Fruit fly (Drosophila melanogaster) whole organism, prepupa: Measurements from ENCODE around the gene lbl.

Source experiments
- Blimp-1 ChIP-seq: fragments of 200-800 bp; sonication (Bioruptor generic); optimal IDR thresholded peaks from 3 replicates; lab custom pipeline; 2017; ENCODE audit warnings: missing biosample characterization, missing genetic modification characterization, mild to moderate bottlenecking, moderate library complexity, missing genetic modification reagents
- CG10631 ChIP-seq: fragments of 200-800 bp; sonication (Bioruptor generic); optimal IDR thresholded peaks from 2 replicates; lab custom pipeline; 2016; ENCODE audit warnings: missing biosample characterization, missing genetic modification characterization
- CG10669 ChIP-seq: fragments of 200-800 bp; sonication (Bioruptor generic); optimal IDR thresholded peaks from 3 replicates; lab custom pipeline; 2018; ENCODE audit warnings: missing biosample characterization, mild to moderate bottlenecking, missing genetic modification characterization, moderate library complexity
- CG11294 ChIP-seq: fragments of 200-800 bp; sonication (Bioruptor generic); IDR thresholded peaks from 2 replicates; pipeline ENCODE4 v1.3.6; 2022; ENCODE audit warnings: missing biosample characterization, missing genetic modification characterization
- CG11762 ChIP-seq: fragments of 200-800 bp; sonication (Bioruptor generic); optimal IDR thresholded peaks from 3 replicates; lab custom pipeline; 2016; ENCODE audit warnings: missing biosample characterization, missing genetic modification characterization; ENCODE audit not compliant: insufficient read depth
- CG11902 ChIP-seq: fragments of 200-800 bp; sonication (Bioruptor generic); optimal IDR thresholded peaks from 3 replicates; lab custom pipeline; 2016; ENCODE audit warnings: missing biosample characterization, missing genetic modification characterization
- CG15336 ChIP-seq: fragments of 200-800 bp; sonication (Bioruptor generic); IDR thresholded peaks from 2 replicates; pipeline ENCODE4 v1.3.6; 2022; ENCODE audit warnings: missing biosample characterization, missing genetic modification characterization
- CG1621 ChIP-seq: fragments of 200-800 bp; sonication (Bioruptor generic); optimal IDR thresholded peaks from 3 replicates; lab custom pipeline; 2018; ENCODE audit warnings: missing biosample characterization, mild to moderate bottlenecking, missing genetic modification characterization
- CG3032 ChIP-seq: fragments of 200-800 bp; optimal IDR thresholded peaks from 2 replicates; lab custom pipeline; 2019; ENCODE audit warnings: missing biosample characterization, mild to moderate bottlenecking, missing genetic modification characterization, moderate library complexity
- CG31627 ChIP-seq: fragments of 200-800 bp; sonication (Bioruptor generic); optimal IDR thresholded peaks from 3 replicates; lab custom pipeline; 2016; ENCODE audit warnings: missing biosample characterization, missing genetic modification characterization
- CG32006 ChIP-seq: fragments of 200-800 bp; sonication (Bioruptor generic); optimal IDR thresholded peaks from 3 replicates; lab custom pipeline; 2017; ENCODE audit warnings: missing biosample characterization, mild to moderate bottlenecking, missing genetic modification characterization
- CG6163 ChIP-seq: fragments of 200-800 bp; sonication (Bioruptor generic); IDR thresholded peaks from 3 replicates; pipeline ENCODE4 v1.3.6; 2022; ENCODE audit warnings: missing biosample characterization, missing genetic modification characterization
- CG6792 ChIP-seq: fragments of 200-800 bp; sonication (Bioruptor generic); optimal IDR thresholded peaks from 3 replicates; lab custom pipeline; 2016; ENCODE audit warnings: missing biosample characterization, missing genetic modification characterization
- CG6808 ChIP-seq: fragments of 200-800 bp; sonication (Bioruptor generic); optimal IDR thresholded peaks from 3 replicates; lab custom pipeline; 2017; ENCODE audit warnings: missing biosample characterization, missing genetic modification characterization, mild to moderate bottlenecking, moderate library complexity, missing genetic modification reagents
- CG6854 ChIP-seq: fragments of 200-800 bp; sonication (Bioruptor generic); optimal IDR thresholded peaks from 2 replicates; lab custom pipeline; 2017; ENCODE audit warnings: missing biosample characterization, mild to moderate bottlenecking, missing genetic modification characterization
- CG7368 ChIP-seq: fragments of 200-800 bp; sonication (Bioruptor generic); optimal IDR thresholded peaks from 3 replicates; lab custom pipeline; 2016; ENCODE audit warnings: missing biosample characterization, missing genetic modification characterization
- CG8119 ChIP-seq: fragments of 200-800 bp; sonication (Bioruptor generic); IDR thresholded peaks from 3 replicates; pipeline ENCODE4 v1.3.6; 2022; ENCODE audit warnings: missing biosample characterization, missing genetic modification characterization
- CG8319 ChIP-seq: fragments of 200-800 bp; sonication (Bioruptor generic); optimal IDR thresholded peaks from 3 replicates; lab custom pipeline; 2016; ENCODE audit warnings: missing biosample characterization, missing genetic modification characterization
- CG8632 ChIP-seq: fragments of 200-800 bp; sonication (Bioruptor generic); optimal IDR thresholded peaks from 3 replicates; lab custom pipeline; 2016; ENCODE audit warnings: missing biosample characterization, missing genetic modification characterization
- CG9139 ChIP-seq: fragments of 200-800 bp; sonication (Bioruptor generic); optimal IDR thresholded peaks from 3 replicates; lab custom pipeline; 2017; ENCODE audit warnings: missing biosample characterization, mild to moderate bottlenecking, missing genetic modification characterization
- Eip75B ChIP-seq: fragments of 200-800 bp; sonication (Bioruptor generic); optimal IDR thresholded peaks from 3 replicates; lab custom pipeline; 2016; ENCODE audit warnings: missing biosample characterization, missing genetic modification characterization
- Eip78C ChIP-seq: fragments of 200-800 bp; sonication (Bioruptor generic); peaks from one replicate; lab custom pipeline; 2016; ENCODE audit warnings: missing biosample characterization, missing genetic modification characterization
- Ets21C ChIP-seq: fragments of 200-800 bp; sonication (Bioruptor generic); optimal IDR thresholded peaks from 3 replicates; lab custom pipeline; 2016; ENCODE audit warnings: missing biosample characterization, missing genetic modification characterization
- Gug ChIP-seq: fragments of 200-800 bp; sonication (Bioruptor generic); IDR thresholded peaks from 2 replicates; pipeline ENCODE4 v1.3.6; 2022; ENCODE audit warnings: missing biosample characterization, missing genetic modification characterization
- Hr38 ChIP-seq: sonication (Bioruptor generic); optimal IDR thresholded peaks from 2 replicates; lab custom pipeline; 2016; ENCODE audit warnings: missing biosample characterization, missing genetic modification characterization
- Hr39 ChIP-seq: fragments of 200-800 bp; sonication (Bioruptor generic); optimal IDR thresholded peaks from 2 replicates; lab custom pipeline; 2016; ENCODE audit warnings: missing biosample characterization, missing genetic modification characterization
- Hr4 ChIP-seq: fragments of 200-800 bp; sonication (Bioruptor generic); optimal IDR thresholded peaks from 3 replicates; lab custom pipeline; 2016; ENCODE audit warnings: missing biosample characterization, missing genetic modification characterization
- Met ChIP-seq: fragments of 200-800 bp; sonication (Bioruptor generic); optimal IDR thresholded peaks from 3 replicates; lab custom pipeline; 2016; ENCODE audit warnings: missing biosample characterization, missing genetic modification characterization
- Smox ChIP-seq: fragments of 200-800 bp; sonication (Bioruptor generic); optimal IDR thresholded peaks from 3 replicates; lab custom pipeline; 2016; ENCODE audit warnings: missing biosample characterization, missing genetic modification characterization
- achi ChIP-seq: fragments of 200-800 bp; sonication (Bioruptor generic); optimal IDR thresholded peaks from 3 replicates; lab custom pipeline; 2016; ENCODE audit warnings: missing biosample characterization, missing genetic modification characterization
- cyc ChIP-seq: fragments of 200-800 bp; sonication (Bioruptor generic); optimal IDR thresholded peaks from 3 replicates; lab custom pipeline; 2016; ENCODE audit warnings: missing biosample characterization, missing genetic modification characterization
- dac ChIP-seq: fragments of 200-800 bp; sonication (Bioruptor generic); optimal IDR thresholded peaks from 2 replicates; lab custom pipeline; 2017; ENCODE audit warnings: missing biosample characterization, mild to moderate bottlenecking, missing genetic modification characterization
- eg ChIP-seq: fragments of 200-800 bp; sonication (Bioruptor generic); IDR thresholded peaks from 3 replicates; pipeline ENCODE4 v1.3.6; 2022; ENCODE audit warnings: missing biosample characterization, missing genetic modification characterization
- esn ChIP-seq: fragments of 200-800 bp; sonication (Bioruptor generic); optimal IDR thresholded peaks from 2 replicates; lab custom pipeline; 2016; ENCODE audit warnings: missing biosample characterization, mild to moderate bottlenecking, missing genetic modification characterization, moderate library complexity
- fd85E ChIP-seq: fragments of 200-800 bp; sonication (Bioruptor generic); optimal IDR thresholded peaks from 3 replicates; lab custom pipeline; 2016; ENCODE audit warnings: missing biosample characterization, missing genetic modification characterization
- fkh ChIP-seq: fragments of 200-800 bp; sonication (Bioruptor generic); optimal IDR thresholded peaks from 3 replicates; lab custom pipeline; 2017; ENCODE audit warnings: missing biosample characterization, mild to moderate bottlenecking, missing genetic modification characterization, moderate library complexity
- lz ChIP-seq: fragments of 200-800 bp; sonication (Bioruptor generic); optimal IDR thresholded peaks from 3 replicates; lab custom pipeline; 2016; ENCODE audit warnings: missing biosample characterization, missing genetic modification characterization
- net ChIP-seq: fragments of 200-800 bp; sonication (Bioruptor generic); optimal IDR thresholded peaks from 3 replicates; lab custom pipeline; 2016; ENCODE audit warnings: missing biosample characterization, missing genetic modification characterization
- pdm3 ChIP-seq: fragments of 200-800 bp; sonication (Bioruptor generic); optimal IDR thresholded peaks from 3 replicates; lab custom pipeline; 2016; ENCODE audit warnings: missing biosample characterization, missing genetic modification characterization
- salr ChIP-seq, 2 experiments: fragments of 200-800 bp; sonication (Bioruptor generic); optimal IDR thresholded peaks; 3 replicates each; lab custom pipeline; 2016 to 2018; ENCODE audit warnings: missing biosample characterization in 2 of 2, missing genetic modification characterization in 2 of 2, mild to moderate bottlenecking in 1 of 2
- spab ChIP-seq: fragments of 200-800 bp; sonication (Bioruptor generic); optimal IDR thresholded peaks from 2 replicates; lab custom pipeline; 2017; ENCODE audit warnings: missing biosample characterization, mild to moderate bottlenecking, missing genetic modification characterization, missing genetic modification reagents
- ss ChIP-seq, 2 experiments: fragments of 200-800 bp; sonication (Bioruptor generic); optimal IDR thresholded peaks; 2 replicates in 1 of 2; 3 replicates in 1 of 2; lab custom pipeline; 2017 to 2018; ENCODE audit warnings: mild to moderate bottlenecking in 2 of 2, missing biosample characterization in 2 of 2, missing genetic modification characterization in 2 of 2, moderate library complexity in 1 of 2
- svp ChIP-seq: fragments of 200-800 bp; sonication (Bioruptor generic); peaks from one replicate; lab custom pipeline; 2016; ENCODE audit warnings: missing biosample characterization, missing genetic modification characterization
- vri ChIP-seq: fragments of 200-800 bp; sonication (Bioruptor generic); optimal IDR thresholded peaks from 3 replicates; lab custom pipeline; 2016; ENCODE audit warnings: missing biosample characterization, mild to moderate bottlenecking, missing genetic modification characterization

The lbl gene

dm6 chr3R:21390959-21391358 is 43.0 kb downstream of the lbl start:
- TF ChIP-seq vri (GFP tag; lab: Kevin White, UChicago): no peak
- no peak for TF ChIP-seq salr (GFP tag; optimal IDR thresholded peaks at IDR 0.05; lab: Kevin White, UChicago)
- no peak for TF ChIP-seq Ets21C (GFP tag; lab: Kevin White, UChicago)
- no peak for TF ChIP-seq Hr39
- no peak for TF ChIP-seq Hr38 (GFP tag; lab: Kevin White, UChicago)
- TF ChIP-seq CG6792 (GFP tag; lab: Kevin White, UChicago): no peak
- TF ChIP-seq dac (GFP tag; lab: Kevin White, UChicago): no peak
- TF ChIP-seq CG11762 (GFP tag; lab: Kevin White, UChicago): no peak
- no peak for TF ChIP-seq CG11294
- TF ChIP-seq CG9139 (GFP tag; lab: Kevin White, UChicago): no peak
- TF ChIP-seq fkh (GFP tag; lab: Kevin White, UChicago): no peak
- no peak for TF ChIP-seq achi (GFP tag; lab: Kevin White, UChicago)
- no peak for TF ChIP-seq net (GFP tag; lab: Kevin White, UChicago)
- no peak for TF ChIP-seq CG8119
- no peak for TF ChIP-seq CG7368 (GFP tag; lab: Kevin White, UChicago)
- no peak for TF ChIP-seq CG6854 (GFP tag; lab: Kevin White, UChicago)
- no peak for TF ChIP-seq CG6163 (GFP tag; lab: Robert Waterston, UW)
- no peak for TF ChIP-seq CG8319 (GFP tag; lab: Kevin White, UChicago)
- no peak for TF ChIP-seq esn (GFP tag; lab: Kevin White, UChicago)
- TF ChIP-seq, all 60 proteins: peak for 0

DNA sequence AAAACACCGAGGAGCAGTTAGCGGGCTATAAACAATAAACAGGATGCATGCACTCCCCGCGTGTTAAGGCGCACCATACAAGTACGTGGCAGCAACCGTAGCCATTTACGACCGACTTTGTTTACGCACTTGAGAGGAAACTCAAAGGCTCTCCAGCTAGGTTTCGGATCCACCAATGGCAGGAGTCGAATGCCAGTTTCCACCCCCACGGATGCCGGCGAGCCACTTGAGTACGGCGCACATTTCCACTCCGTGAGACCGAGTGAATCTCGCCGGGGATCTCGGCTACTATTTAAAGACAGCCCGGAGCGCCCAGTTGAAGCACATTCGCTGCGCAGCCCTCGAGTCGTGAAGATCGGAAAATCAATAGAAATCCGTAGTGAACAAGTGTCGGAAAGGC is 45.4 kb downstream of the lbl start, which contains the start of gene bap:
TSS of gene bap (plus strand) at position 317 of the 400 bp plus-strand sequence.
- no peak for TF ChIP-seq spab (GFP tag; lab: Kevin White, UChicago)
- TF ChIP-seq Eip78C (GFP tag; lab: Kevin White, UChicago): no peak

- TF ChIP-seq CG15336: no peak
- TF ChIP-seq fkh (GFP tag; lab: Kevin White, UChicago): no peak
- no peak for TF ChIP-seq CG7368 (GFP tag; lab: Kevin White, UChicago)
- no peak for TF ChIP-seq Met (GFP tag; lab: Kevin White, UChicago)
- no peak for TF ChIP-seq CG3032 (tag; lab: Kevin White, UChicago)
- TF ChIP-seq CG1621 (tag; lab: Kevin White, UChicago): no peak
- no peak for TF ChIP-seq CG11294
- no peak for TF ChIP-seq svp (GFP tag; lab: Kevin White, UChicago)
- no peak for TF ChIP-seq Gug (GFP tag; lab: Robert Waterston, UW)
- no peak for TF ChIP-seq spab (GFP tag; lab: Kevin White, UChicago)
- TF ChIP-seq Smox: no peak
- TF ChIP-seq Blimp-1: no peak
- TF ChIP-seq fd85E (GFP tag; lab: Kevin White, UChicago): no peak
- no peak for TF ChIP-seq pdm3 (GFP tag; lab: Kevin White, UChicago)
Measured at dm6 chr3R:21387356-21387980, 46.5 kb downstream of the lbl start.

DNA sequence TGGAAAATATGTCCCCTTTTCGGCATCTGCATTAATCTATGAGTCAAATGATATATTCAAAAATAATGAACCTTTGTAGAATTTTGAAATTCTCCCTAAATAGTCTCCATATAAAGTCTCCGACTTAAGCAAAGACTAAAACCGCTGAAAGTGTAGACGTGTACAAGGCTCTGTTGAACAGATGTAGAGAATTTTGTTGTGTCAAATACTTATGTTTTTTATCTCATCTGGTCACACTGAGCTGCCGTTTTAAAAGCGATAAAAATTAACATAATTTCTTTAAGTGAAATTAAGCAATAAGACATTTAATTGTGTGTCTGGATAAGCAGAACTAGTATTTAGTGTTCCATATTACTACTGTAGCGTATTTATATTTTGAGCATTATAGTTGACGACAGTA is 47.8 kb downstream of the lbl start:
- TF ChIP-seq CG11762 (GFP tag; lab: Kevin White, UChicago): no peak
- TF ChIP-seq, all 60 proteins: peak for 0

DNA sequence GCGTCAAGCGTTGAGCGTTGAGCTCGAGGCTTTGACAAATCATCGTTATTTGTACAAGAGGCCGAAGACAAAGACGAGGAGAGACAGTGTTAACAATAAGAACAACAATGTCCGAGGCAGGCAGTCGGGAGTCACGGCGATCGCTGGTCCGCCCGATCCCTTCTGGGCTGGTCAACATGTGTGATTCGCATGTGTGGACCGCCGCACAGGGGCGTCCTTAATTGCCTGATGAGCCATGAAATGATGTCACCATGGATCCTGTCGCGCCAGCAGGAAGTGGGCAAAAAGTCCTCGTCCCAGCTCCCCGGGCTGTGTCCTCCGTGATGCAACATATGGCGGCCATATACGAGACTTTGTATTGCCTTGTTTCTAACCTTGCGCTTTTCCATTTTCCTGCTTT is 54.0 kb downstream of the lbl start:
- TF ChIP-seq eg (GFP tag; lab: Robert Waterston, UW) (no peak), cyc (GFP tag; lab: Kevin White, UChicago) (no peak), ss (GFP tag; optimal IDR thresholded peaks at IDR 0.05; lab: Kevin White, UChicago) (no peak), CG8319 (GFP tag; lab: Kevin White, UChicago) (no peak), CG11902 (GFP tag; lab: Kevin White, UChicago) (no peak), Gug (GFP tag; lab: Robert Waterston, UW) (no peak), CG10669 (GFP tag; lab: Kevin White, UChicago) (no peak), Hr4 (GFP tag; lab: Kevin White, UChicago) (no peak), CG7368 (GFP tag; lab: Kevin White, UChicago) (no peak), CG6808 (no peak), CG31627 (no peak), CG10631 (GFP tag; lab: Kevin White, UChicago) (no peak), lz (no peak), Smox (no peak), CG8632 (no peak), CG32006 (GFP tag; lab: Kevin White, UChicago) (no peak), Eip75B (GFP tag; lab: Kevin White, UChicago) (no peak), net (GFP tag; lab: Kevin White, UChicago) (no peak)
